Worm (Caenorhabditis elegans): Measurements from ENCODE around the gene str-63.

str-63 gene

ce11 chrV:3312067-3312666 lies 39.2 kb upstream of the str-63 start, which contains the start of gene arrd-18 (continued):
- peak; percentile 50 for TF ChIP-seq nhr-19 (GFP tag; conservative IDR thresholded peaks at IDR 0.05)
- no peak for TF ChIP-seq ceh-88 (GFP tag; IDR thresholded peaks at IDR 0.05)
- TF ChIP-seq nhr-20 (tag; optimal IDR thresholded peaks at IDR 0.05), result peak; percentile 32
- no peak for TF ChIP-seq mef-2 (tag; optimal IDR thresholded peaks at IDR 0.05)
- peak; percentile 92 for TF ChIP-seq lin-14 (GFP tag; optimal IDR thresholded peaks at IDR 0.05)
- no peak for TF ChIP-seq fkh-10 (GFP tag; optimal IDR thresholded peaks at IDR 0.05)
- no peak for TF ChIP-seq unc-86 (tag; optimal IDR thresholded peaks at IDR 0.05)
- no peak for TF ChIP-seq unc-130 (tag; optimal IDR thresholded peaks at IDR 0.05)
- TF ChIP-seq aha-1 (tag; optimal IDR thresholded peaks at IDR 0.05), result no peak
- TF ChIP-seq rnt-1 (tag; optimal IDR thresholded peaks at IDR 0.05), result peak; percentile 51
- TF ChIP-seq elt-3 (tag; optimal IDR thresholded peaks at IDR 0.05), result no peak
- TF ChIP-seq hpl-2 (GFP tag; optimal IDR thresholded peaks at IDR 0.05), result no peak
- TF ChIP-seq ceh-63 (GFP tag; optimal IDR thresholded peaks at IDR 0.05), result no peak
- TF ChIP-seq fkh-8 (tag; optimal IDR thresholded peaks at IDR 0.05), result peak; percentile 20
- TF ChIP-seq nhr-237 (tag; optimal IDR thresholded peaks at IDR 0.05), result no peak
- no peak for TF ChIP-seq pqm-1 (tag; optimal IDR thresholded peaks at IDR 0.05)
- peak in 1 of 2 experiments; percentile 19 for TF ChIP-seq efl-1 (optimal IDR thresholded peaks at IDR 0.05)
- peak in 1 of 2 experiments; percentile 67 for TF ChIP-seq efl-1 (GFP tag; optimal IDR thresholded peaks at IDR 0.05 in 1 of 2)
- TF ChIP-seq unc-98 (GFP tag; IDR thresholded peaks at IDR 0.05), result no peak
- TF ChIP-seq isw-1 (GFP tag; IDR thresholded peaks at IDR 0.05), result no peak
- TF ChIP-seq tbx-2 (tag; optimal IDR thresholded peaks at IDR 0.05), result peak; percentile 10
- TF ChIP-seq unc-30 (tag; optimal IDR thresholded peaks at IDR 0.05), result no peak
- TF ChIP-seq nhr-47 (tag; optimal IDR thresholded peaks at IDR 0.05), result peak; percentile 18
- no peak for TF ChIP-seq elt-2 (tag; optimal IDR thresholded peaks at IDR 0.05)
- peak in 1 of 2 experiments; percentile 3 for TF ChIP-seq lsy-2 (tag; optimal IDR thresholded peaks at IDR 0.05)
- TF ChIP-seq nhr-28 (tag; optimal IDR thresholded peaks at IDR 0.05), result no peak
- TF ChIP-seq skn-1 (tag; optimal IDR thresholded peaks at IDR 0.05), result no peak
- no peak for TF ChIP-seq ceh-90 (tag; optimal IDR thresholded peaks at IDR 0.05)
- no peak for TF ChIP-seq irx-1 (tag; optimal IDR thresholded peaks at IDR 0.05)
- no peak for TF ChIP-seq alr-1 (tag; optimal IDR thresholded peaks at IDR 0.05; ENCODE audit: borderline replicate concordance)
- no peak for TF ChIP-seq nhr-12 (tag; optimal IDR thresholded peaks at IDR 0.05)
- no peak for TF ChIP-seq lin-39 (tag; optimal IDR thresholded peaks at IDR 0.05)
- no peak for TF ChIP-seq egl-27 (tag; optimal IDR thresholded peaks at IDR 0.05)
- no peak for TF ChIP-seq nhr-90 (tag; optimal IDR thresholded peaks at IDR 0.05; ENCODE audit: poor library complexity)
- no peak for TF ChIP-seq sptf-1 (tag; optimal IDR thresholded peaks at IDR 0.05)
- TF ChIP-seq sox-4 (tag; optimal IDR thresholded peaks at IDR 0.05), result no peak
- TF ChIP-seq grh-1 (GFP tag; IDR thresholded peaks at IDR 0.05), result peak; percentile 32; the same call in 1 of the 2 replicates
- TF ChIP-seq mab-9 (GFP tag; IDR thresholded peaks at IDR 0.05), result no peak
- no peak for TF ChIP-seq zip-4 (GFP tag; optimal IDR thresholded peaks at IDR 0.05)
- no peak for TF ChIP-seq lin-13 (GFP tag; optimal IDR thresholded peaks at IDR 0.05)
- TF ChIP-seq ama-1 (optimal IDR thresholded peaks at IDR 0.05), result no peak
- TF ChIP-seq egl-13 (tag; optimal IDR thresholded peaks at IDR 0.05), result no peak
- no peak for TF ChIP-seq sup-37 (GFP tag; optimal IDR thresholded peaks at IDR 0.05)
- peak; percentile 51 for TF ChIP-seq snu-23 (GFP tag; optimal IDR thresholded peaks at IDR 0.05)
- no peak for TF ChIP-seq ets-5 (GFP tag; IDR thresholded peaks at IDR 0.05)
- TF ChIP-seq swsn-7 (tag; optimal IDR thresholded peaks at IDR 0.05), result no peak
- no peak for TF ChIP-seq fkh-4 (tag; optimal IDR thresholded peaks at IDR 0.05; ENCODE audit: borderline replicate concordance)
- no peak for TF ChIP-seq unc-62 (GFP tag; optimal IDR thresholded peaks at IDR 0.05)
- TF ChIP-seq tlp-1 (tag; optimal IDR thresholded peaks at IDR 0.05), result no peak
- TF ChIP-seq ceh-8 (GFP tag; optimal IDR thresholded peaks at IDR 0.05), result no peak
- no peak for TF ChIP-seq fos-1 (tag; optimal IDR thresholded peaks at IDR 0.05)
- peak in 1 of 3 experiments; percentile 13 for TF ChIP-seq dpl-1 (GFP tag; optimal IDR thresholded peaks at IDR 0.05)
- TF ChIP-seq C04F5.9 (tag; optimal IDR thresholded peaks at IDR 0.05), result no peak
